Worm (Caenorhabditis elegans) whole organism, L2 larva: ENCODE measurements around the gene F08F8.9.
A peak's percentile ranks its signal among the peaks of the same experiment; 100 is the strongest.

Experiments used
- R02D3.7 ChIP-seq: fragments of 150-350 bp; optimal IDR thresholded peaks from 2 replicates; lab custom pipeline; 2014; ENCODE audit warnings: missing biosample characterization, missing genetic modification characterization
- aly-2 ChIP-seq: fragments of 150-350 bp; optimal IDR thresholded peaks from 2 replicates; lab custom pipeline; 2014; ENCODE audit warnings: missing biosample characterization, missing genetic modification characterization
- mdl-1 ChIP-seq, 2 experiments: fragments of 150-350 bp in 1 of 2; sonication (generic microtip) in 1 of 2; optimal IDR thresholded peaks; 2 replicates each; lab custom pipeline; 2017; ENCODE audit warnings: missing biosample characterization in 2 of 2, missing genetic modification characterization in 2 of 2
- nhr-10 ChIP-seq: sonication (generic microtip); optimal IDR thresholded peaks from 2 replicates; lab custom pipeline; 2017; ENCODE audit warnings: missing biosample characterization, missing genetic modification characterization
- nhr-11 ChIP-seq: fragments of 150-350 bp; optimal IDR thresholded peaks from 2 replicates; lab custom pipeline; 2014; ENCODE audit warnings: missing biosample characterization, missing genetic modification characterization
- nhr-77 ChIP-seq: fragments of 150-350 bp; optimal IDR thresholded peaks from 2 replicates; lab custom pipeline; 2014; ENCODE audit warnings: missing biosample characterization, missing genetic modification characterization
- unc-62 ChIP-seq: fragments of 150-350 bp; optimal IDR thresholded peaks from 2 replicates; lab custom pipeline; 2014; ENCODE audit warnings: missing biosample characterization, missing genetic modification reagents, missing genetic modification characterization
- ztf-4 ChIP-seq: fragments of 150-350 bp; optimal IDR thresholded peaks from 2 replicates; lab custom pipeline; 2014; ENCODE audit warnings: missing biosample characterization, missing genetic modification characterization

DNA sequence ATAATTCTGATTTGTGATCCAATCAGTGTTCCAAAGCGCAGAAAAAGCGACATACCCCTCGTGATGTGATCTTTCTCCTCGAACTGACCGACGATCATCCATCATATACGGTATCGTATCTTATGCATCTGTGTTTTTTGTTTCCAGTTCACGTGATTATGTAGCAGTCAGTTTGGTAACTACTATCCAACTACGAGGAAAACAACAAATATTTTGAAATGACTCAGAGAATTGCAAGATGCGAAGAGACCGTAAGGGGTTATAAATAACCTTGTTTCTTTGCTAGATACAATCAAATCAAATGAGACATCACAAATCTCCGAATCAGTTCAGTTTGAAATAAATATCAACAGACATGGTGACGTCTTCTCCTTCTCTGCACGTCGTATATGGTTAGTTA, 53.6 kb downstream of the F08F8.9 start:
- TF ChIP-seq R02D3.7 (tag; lab: Kevin White, UChicago), result no peak
- TF ChIP-seq unc-62 (GFP tag; lab: Kevin White, UChicago), result no peak
- no peak for TF ChIP-seq ztf-4 (tag; lab: Kevin White, UChicago)
- no peak for TF ChIP-seq nhr-10
- TF ChIP-seq nhr-11, result no peak
- TF ChIP-seq aly-2 (tag; lab: Kevin White, UChicago), result no peak
- TF ChIP-seq mdl-1 (tag; optimal IDR thresholded peaks at IDR 0.05; lab: Kevin White, UChicago), result peak in 1 of 2 experiments; percentile 32
- no peak for TF ChIP-seq nhr-77 (tag; lab: Kevin White, UChicago)
